Fruit fly (Drosophila melanogaster) whole organism, wandering third instar larva: ENCODE measurements around the gene CG42709.

Experiments
- Abd-B ChIP-seq: fragments of >200 bp; optimal IDR thresholded peaks from 2 replicates; lab custom pipeline; 2017; ENCODE audit warnings: missing biosample characterization, missing genetic modification characterization
- CG9705 ChIP-seq: fragments of 200-800 bp; sonication (Bioruptor generic); optimal IDR thresholded peaks from 2 replicates; lab custom pipeline; 2018; ENCODE audit warnings: missing biosample characterization, mild to moderate bottlenecking, missing genetic modification characterization
- CrebA ChIP-seq: fragments of 200-800 bp; sonication (Bioruptor generic); optimal IDR thresholded peaks from 2 replicates; lab custom pipeline; 2016; ENCODE audit warnings: missing biosample characterization, mild to moderate bottlenecking, missing genetic modification characterization, borderline replicate concordance
- Dif ChIP-seq: fragments of 200-275, 200-300 bp; sonication (Bioruptor generic); optimal IDR thresholded peaks from 2 replicates; lab custom pipeline; 2018; ENCODE audit warnings: missing biosample characterization, missing genetic modification characterization; ENCODE audit not compliant: partially characterized antibody
- GATAd ChIP-seq: sonication (Bioruptor generic); optimal IDR thresholded peaks from 2 replicates; lab custom pipeline; 2016; ENCODE audit warnings: missing biosample characterization, missing genetic modification characterization
- HLH106 ChIP-seq: fragments of 200-800 bp; optimal IDR thresholded peaks from 3 replicates; lab custom pipeline; 2019; ENCODE audit warnings: missing biosample characterization, mild to moderate bottlenecking, missing genetic modification characterization, moderate library complexity
- Hnf4 ChIP-seq: fragments of 200-800 bp; sonication (Bioruptor generic); optimal IDR thresholded peaks from 2 replicates; lab custom pipeline; 2016; ENCODE audit warnings: missing biosample characterization, mild to moderate bottlenecking, missing genetic modification characterization
- Hr83 ChIP-seq: fragments of 200-300 bp; sonication (Bioruptor generic); optimal IDR thresholded peaks from 2 replicates; lab custom pipeline; 2016; ENCODE audit warnings: missing biosample characterization, mild to moderate bottlenecking, missing genetic modification characterization, moderate library complexity; ENCODE audit not compliant: poor library complexity, severe bottlenecking
- Jra ChIP-seq: sonication (Bioruptor generic); optimal IDR thresholded peaks from 2 replicates; lab custom pipeline; 2016; ENCODE audit warnings: missing biosample characterization, missing genetic modification characterization
- Mio ChIP-seq: sonication (Bioruptor generic); optimal IDR thresholded peaks from 2 replicates; lab custom pipeline; 2016; ENCODE audit warnings: missing biosample characterization, missing genetic modification characterization
- Myc ChIP-seq: fragments of >200 bp; optimal IDR thresholded peaks from 2 replicates; lab custom pipeline; 2017
- N ChIP-seq: fragments of >200 bp; optimal IDR thresholded peaks from 2 replicates; lab custom pipeline; 2018; ENCODE audit warnings: missing biosample characterization, missing external identifiers, missing genetic modification characterization
- OdsH ChIP-seq: fragments of 200-800 bp; sonication (Bioruptor generic); optimal IDR thresholded peaks from 2 replicates; lab custom pipeline; 2016; ENCODE audit warnings: missing biosample characterization, mild to moderate bottlenecking, missing genetic modification characterization
- Rel ChIP-seq, 2 experiments: fragments of 200-800 bp; sonication (Bioruptor generic) in 1 of 2; optimal IDR thresholded peaks; 2 replicates in 1 of 2; 3 replicates in 1 of 2; lab custom pipeline; 2016 to 2019; ENCODE audit warnings: mild to moderate bottlenecking in 2 of 2, missing biosample characterization in 2 of 2, missing genetic modification characterization in 2 of 2, moderate library complexity in 1 of 2
- Sp1 ChIP-seq: fragments of 200-800 bp; sonication (Bioruptor generic); optimal IDR thresholded peaks from 3 replicates; lab custom pipeline; 2019; ENCODE audit warnings: missing biosample characterization, mild to moderate bottlenecking, missing genetic modification characterization, moderate library complexity
- Vsx2 ChIP-seq: fragments of 200-300, 225-300 bp; sonication (Bioruptor generic); optimal IDR thresholded peaks from 2 replicates; lab custom pipeline; 2018; ENCODE audit warnings: missing biosample characterization, missing genetic modification characterization; ENCODE audit not compliant: partially characterized antibody
- br ChIP-seq: fragments of 200-800 bp; sonication (Bioruptor generic); optimal IDR thresholded peaks from 2 replicates; lab custom pipeline; 2016; ENCODE audit warnings: missing biosample characterization, missing genetic modification characterization
- brk ChIP-seq: fragments of 200-800 bp; sonication (Bioruptor generic); optimal IDR thresholded peaks from 2 replicates; lab custom pipeline; 2016; ENCODE audit warnings: missing biosample characterization, mild to moderate bottlenecking, missing genetic modification characterization
- dl ChIP-seq, 2 experiments: fragments of 175-275, 200-275 bp in 1 of 2; fragments of 200-275 bp in 1 of 2; sonication (Bioruptor generic); optimal IDR thresholded peaks; lab custom pipeline; 2018; ENCODE audit warnings: mild to moderate bottlenecking in 2 of 2, missing biosample characterization in 2 of 2, missing genetic modification characterization in 2 of 2, moderate library complexity in 2 of 2; ENCODE audit not compliant: partially characterized antibody in 2 of 2, insufficient read depth in 1 of 2
- ey ChIP-seq: fragments of 200-800 bp; sonication (Bioruptor generic); optimal IDR thresholded peaks from 2 replicates; lab custom pipeline; 2016; ENCODE audit warnings: missing biosample characterization, missing genetic modification characterization
- foxo ChIP-seq, 2 experiments: fragments of 200-800 bp; sonication (Bioruptor generic); optimal IDR thresholded peaks; 2 replicates in 1 of 2; 3 replicates in 1 of 2; lab custom pipeline; 2016 to 2017; ENCODE audit warnings: missing biosample characterization in 2 of 2, missing genetic modification characterization in 2 of 2
- fru ChIP-seq: fragments of 200-800 bp; sonication (Bioruptor generic); optimal IDR thresholded peaks from 3 replicates; lab custom pipeline; 2016; ENCODE audit warnings: missing biosample characterization, mild to moderate bottlenecking, missing genetic modification characterization
- h ChIP-seq: fragments of 200-800 bp; sonication (Bioruptor generic); optimal IDR thresholded peaks from 3 replicates; lab custom pipeline; 2016; ENCODE audit warnings: missing biosample characterization, mild to moderate bottlenecking, missing genetic modification characterization
- jim ChIP-seq: fragments of 175-275, 200-325 bp; sonication (Bioruptor generic); optimal IDR thresholded peaks from 2 replicates; lab custom pipeline; 2016; ENCODE audit warnings: missing biosample characterization, mild to moderate bottlenecking, missing genetic modification characterization
- lola ChIP-seq: fragments of >200 bp; optimal IDR thresholded peaks from 2 replicates; lab custom pipeline; 2017; ENCODE audit warnings: missing biosample characterization, missing genetic modification characterization
- pan ChIP-seq: fragments of >200 bp; optimal IDR thresholded peaks from 2 replicates; lab custom pipeline; 2017
- psq ChIP-seq: fragments of 200-800 bp; sonication (Bioruptor generic); optimal IDR thresholded peaks from 3 replicates; lab custom pipeline; 2017; ENCODE audit warnings: missing biosample characterization, mild to moderate bottlenecking, missing genetic modification characterization, moderate library complexity
- rgr ChIP-seq: fragments of 200-800 bp; sonication (Bioruptor generic); optimal IDR thresholded peaks from 3 replicates; lab custom pipeline; 2016; ENCODE audit warnings: missing biosample characterization, mild to moderate bottlenecking, missing genetic modification characterization
- sage ChIP-seq: fragments of 200-800 bp; sonication (Bioruptor generic); optimal IDR thresholded peaks from 2 replicates; lab custom pipeline; 2016; ENCODE audit warnings: missing biosample characterization, mild to moderate bottlenecking, missing genetic modification characterization
- sv ChIP-seq: fragments of 200-800 bp; sonication (Bioruptor generic); optimal IDR thresholded peaks from 3 replicates; lab custom pipeline; 2016; ENCODE audit warnings: missing biosample characterization, missing genetic modification characterization
- tai ChIP-seq: sonication (Bioruptor generic); optimal IDR thresholded peaks from 2 replicates; lab custom pipeline; 2016; ENCODE audit warnings: missing biosample characterization, missing genetic modification characterization
- usp ChIP-seq: fragments of >200 bp; optimal IDR thresholded peaks from 2 replicates; lab custom pipeline; 2017; ENCODE audit warnings: missing biosample characterization, missing genetic modification characterization

The CG42709 gene

DNA sequence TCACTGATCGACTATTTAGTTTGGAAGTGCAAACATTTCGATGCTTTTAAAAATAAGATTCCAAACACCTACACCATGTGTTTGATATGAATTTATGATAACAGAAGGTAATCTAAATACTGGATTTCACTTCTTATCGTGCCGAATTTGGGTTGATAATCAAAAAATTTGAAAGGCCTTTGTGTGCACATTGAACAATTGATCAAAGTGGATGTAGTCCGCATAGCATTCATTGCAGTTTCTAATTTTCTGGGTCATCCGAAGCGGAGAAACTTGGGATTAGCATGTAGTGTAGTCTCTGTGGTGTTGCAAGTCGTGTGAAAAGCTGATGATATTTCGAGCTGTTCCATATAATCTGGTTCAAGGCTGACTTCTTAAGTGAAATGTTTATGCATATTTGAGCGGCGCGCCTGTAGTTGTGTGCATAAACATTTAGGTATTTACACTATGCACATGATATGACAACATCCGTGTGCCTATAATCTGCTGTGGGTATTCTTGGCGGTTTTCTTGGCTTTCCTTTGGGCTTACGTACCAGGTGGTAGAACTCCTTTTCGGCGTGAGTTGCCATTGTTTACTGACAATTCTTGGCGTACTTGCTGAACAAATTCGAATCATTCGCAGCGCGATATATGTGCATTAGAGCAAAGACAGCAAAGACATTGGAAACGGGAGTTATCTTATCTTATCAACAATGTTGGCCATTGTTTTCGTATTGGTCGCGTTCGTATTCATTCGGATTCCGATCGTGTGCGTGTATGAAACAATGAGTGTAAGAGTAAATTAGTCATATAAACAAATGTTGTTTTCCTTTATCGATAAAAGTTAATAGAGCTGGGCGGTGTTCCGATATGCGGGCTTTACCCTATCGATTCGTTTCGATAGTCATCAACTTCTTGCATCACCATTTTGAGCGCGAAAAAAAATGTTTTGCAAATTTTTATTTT lies 17.0 kb upstream of the CG42709 start, which contains the start of gene Hip1:
Gene Hip1, minus strand, starts transcription at position 834 of the 947 bp plus-strand sequence.
- peak; percentile 42 for TF ChIP-seq Jra (GFP tag; lab: Kevin White, UChicago)
- no peak for TF ChIP-seq pan
- no peak for TF ChIP-seq OdsH
- TF ChIP-seq rgr (GFP tag; lab: Kevin White, UChicago) = no peak
- no peak for TF ChIP-seq usp (GFP tag; lab: Kevin White, UChicago)
- TF ChIP-seq GATAd (GFP tag; lab: Kevin White, UChicago) = no peak
- TF ChIP-seq tai (GFP tag; lab: Kevin White, UChicago) = peak; percentile 55
- TF ChIP-seq Hr83 (GFP tag; lab: Kevin White, UChicago) = peak; percentile 80

DNA sequence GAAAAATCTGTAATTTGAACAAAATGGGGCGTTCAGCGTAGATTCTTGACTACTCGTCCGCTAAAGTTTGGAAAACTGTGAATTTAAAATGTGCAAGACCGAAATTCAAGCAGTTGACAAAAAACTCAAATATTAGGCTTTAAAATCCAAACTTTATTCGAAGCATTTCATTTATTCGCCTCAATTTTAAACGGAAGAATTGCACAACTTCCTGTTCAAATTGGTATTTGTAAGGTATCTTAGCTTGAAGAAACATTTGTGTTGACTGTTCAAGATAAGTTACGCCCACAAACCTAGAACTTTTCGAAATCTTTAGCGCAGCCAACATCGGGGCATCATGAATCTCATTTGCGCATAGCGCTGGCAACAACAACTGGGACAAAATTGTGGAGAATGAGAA lies 11.4 kb upstream of the CG42709 start, which contains the start of gene CG32106:
Gene CG32106, minus strand, starts transcription at position 101 of the 400 bp plus-strand sequence.
- no peak for TF ChIP-seq lola (GFP tag; lab: Kevin White, UChicago)

DNA sequence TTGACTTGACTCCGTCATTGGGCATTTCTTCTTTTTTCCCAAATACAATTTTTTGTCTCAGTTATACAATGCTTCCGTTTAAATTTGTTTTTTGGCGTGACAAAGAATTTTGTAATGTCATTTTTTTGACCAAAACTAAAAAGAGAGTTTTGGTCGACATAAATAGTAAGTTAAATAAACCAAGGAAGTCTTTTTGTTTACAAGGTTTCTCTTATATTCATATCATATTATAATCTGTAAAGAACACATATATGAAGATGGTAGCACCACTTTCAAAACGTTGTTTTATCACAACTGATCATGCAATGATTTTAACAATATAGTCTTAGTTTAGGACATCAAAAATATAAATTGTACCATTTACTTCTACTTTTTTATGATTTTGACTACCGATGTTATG lies 9.0 kb upstream of the CG42709 start, which contains the start of the genes CG10969 and CG17666:
Gene CG10969, minus strand, starts transcription at position 101 of the 400 bp plus-strand sequence.
Gene CG17666, plus strand, starts transcription at position 329 of the 400 bp plus-strand sequence.
- TF ChIP-seq h (GFP tag; lab: Kevin White, UChicago) = no peak
- no peak for TF ChIP-seq psq (GFP tag; lab: Kevin White, UChicago)
- no peak for TF ChIP-seq brk (GFP tag; lab: Kevin White, UChicago)
- TF ChIP-seq Sp1 = no peak
- TF ChIP-seq Hnf4 (GFP tag; lab: Kevin White, UChicago) = no peak
- TF ChIP-seq CG9705 (GFP tag; lab: Kevin White, UChicago) = no peak
- no peak for TF ChIP-seq sage (GFP tag; lab: Kevin White, UChicago)
- TF ChIP-seq sv (GFP tag; lab: Kevin White, UChicago) = no peak
- TF ChIP-seq dl (GFP tag; optimal IDR thresholded peaks at IDR 0.05; lab: Kevin White, UChicago; ENCODE audit: insufficient read depth in 1 of 2, partially characterized antibody in 2 of 2) = no peak
- no peak for TF ChIP-seq tai (GFP tag; lab: Kevin White, UChicago)

DNA sequence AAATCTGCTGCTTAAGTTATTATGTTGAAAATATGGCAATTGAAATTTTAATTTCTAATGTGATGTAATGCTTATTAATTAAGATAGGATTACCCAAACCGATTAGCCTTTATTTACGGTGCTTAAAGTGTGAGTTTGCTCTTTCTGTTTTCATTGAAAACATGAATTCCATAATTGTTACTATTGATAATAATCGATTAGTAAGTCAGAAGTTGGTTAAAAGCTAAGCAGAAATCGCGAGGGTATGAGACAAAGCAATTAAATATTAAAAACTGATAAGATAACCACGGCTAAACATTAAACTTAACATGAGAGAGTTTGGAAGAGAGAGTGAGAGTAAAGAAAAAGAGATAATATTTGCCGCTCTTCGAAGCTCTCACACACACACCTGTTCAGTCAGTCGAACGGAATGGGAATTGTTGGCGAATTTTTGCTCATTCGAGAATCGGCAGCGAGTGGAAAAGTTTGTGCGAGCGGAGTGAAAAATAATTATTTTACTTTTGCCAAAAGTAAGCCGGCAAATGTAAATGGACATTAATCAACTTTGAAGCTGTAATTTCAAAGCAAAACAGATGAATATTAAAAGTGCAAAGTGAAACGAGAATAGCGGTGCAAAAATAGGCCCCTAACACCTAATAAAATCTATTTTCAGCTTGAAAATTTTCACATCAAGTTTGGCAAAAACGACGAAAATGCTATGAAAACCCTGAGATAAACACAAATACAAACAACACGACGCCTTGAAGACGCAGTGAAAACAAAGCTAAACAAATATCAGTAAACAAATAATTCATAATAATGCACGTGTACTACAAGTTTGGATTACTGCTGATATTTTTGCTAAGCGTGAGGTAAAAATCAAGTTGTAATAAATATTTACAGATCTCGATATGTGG lies 1.0 kb downstream of the CG42709 start:
- no peak for TF ChIP-seq jim (GFP tag; lab: Kevin White, UChicago)
- no peak for TF ChIP-seq rgr (GFP tag; lab: Kevin White, UChicago)
- no peak for TF ChIP-seq br
- peak; percentile 71 for TF ChIP-seq Hr83 (GFP tag; lab: Kevin White, UChicago)
- TF ChIP-seq h (GFP tag; lab: Kevin White, UChicago) = no peak
- TF ChIP-seq N (GFP tag; lab: Kevin White, UChicago) = no peak
- no peak for TF ChIP-seq psq (GFP tag; lab: Kevin White, UChicago)
- no peak for TF ChIP-seq Jra (GFP tag; lab: Kevin White, UChicago)
- TF ChIP-seq Myc (lab: Kevin White, UChicago) = no peak
- no peak for TF ChIP-seq fru
- TF ChIP-seq CrebA (GFP tag; lab: Kevin White, UChicago) = peak; percentile 48
- TF ChIP-seq sage (GFP tag; lab: Kevin White, UChicago) = no peak
- TF ChIP-seq brk (GFP tag; lab: Kevin White, UChicago) = no peak
- no peak for TF ChIP-seq sv (GFP tag; lab: Kevin White, UChicago)
- TF ChIP-seq ey (GFP tag; lab: Kevin White, UChicago) = no peak
- TF ChIP-seq pan = no peak
- TF ChIP-seq OdsH = no peak
- TF ChIP-seq Sp1 = no peak
- TF ChIP-seq dl (GFP tag; optimal IDR thresholded peaks at IDR 0.05; lab: Kevin White, UChicago; ENCODE audit: insufficient read depth in 1 of 2, partially characterized antibody in 2 of 2) = peak; percentile 69 to 82
- peak in 1 of 2 experiments; percentile 64 for TF ChIP-seq foxo (GFP tag; optimal IDR thresholded peaks at IDR 0.05; lab: Kevin White, UChicago)
- TF ChIP-seq Abd-B (GFP tag; lab: Kevin White, UChicago) = no peak
- no peak for TF ChIP-seq Rel (GFP tag; optimal IDR thresholded peaks at IDR 0.05; lab: Kevin White, UChicago)
- no peak for TF ChIP-seq Rel (tag; optimal IDR thresholded peaks at IDR 0.05; lab: Kevin White, UChicago)
- TF ChIP-seq HLH106 = no peak
- TF ChIP-seq Dif (GFP tag; lab: Kevin White, UChicago) = peak; percentile 88
- TF ChIP-seq Vsx2 (GFP tag; lab: Kevin White, UChicago) = no peak
- no peak for TF ChIP-seq Mio (GFP tag; lab: Kevin White, UChicago)
